Worm (Caenorhabditis elegans) whole organism, late embryonic: ENCODE data around the gene srx-116.
A peak's percentile ranks its signal among the peaks of the same experiment; 100 is the strongest.

Experiments
- C38D4.7 ChIP-seq: fragments of 200-800 bp; sonication (Bioruptor generic); optimal IDR thresholded peaks from 2 replicates; lab custom pipeline; 2018; ENCODE audit warnings: mild to moderate bottlenecking, missing genetic modification characterization, moderate library complexity, missing compliant biosample characterization
- K02D7.2 ChIP-seq: sonication (generic microtip); optimal IDR thresholded peaks from 2 replicates; lab custom pipeline; 2017; ENCODE audit warnings: mild to moderate bottlenecking, missing genetic modification characterization, missing compliant biosample characterization
- K09A11.1 ChIP-seq: sonication (generic microtip); optimal IDR thresholded peaks from 2 replicates; lab custom pipeline; 2017; ENCODE audit warnings: antibody characterized with exemption, mild to moderate bottlenecking, missing genetic modification characterization, missing compliant biosample characterization; ENCODE audit not compliant: insufficient read depth
- T23F11.4 ChIP-seq: fragments of 200-800 bp; sonication (Bioruptor generic); optimal IDR thresholded peaks from 2 replicates; lab custom pipeline; 2018; ENCODE audit warnings: mild to moderate bottlenecking, missing genetic modification characterization, missing compliant biosample characterization
- Y22D7AL.16 ChIP-seq: sonication (generic microtip); optimal IDR thresholded peaks from 2 replicates; lab custom pipeline; 2016; ENCODE audit warnings: missing genetic modification characterization, missing compliant biosample characterization
- ahr-1 ChIP-seq: sonication (generic microtip); optimal IDR thresholded peaks from 2 replicates; lab custom pipeline; 2016; ENCODE audit warnings: missing genetic modification characterization, missing compliant biosample characterization
- ceh-2 ChIP-seq: sonication (generic microtip); optimal IDR thresholded peaks from 2 replicates; lab custom pipeline; 2016; ENCODE audit warnings: missing genotype, missing genetic modification characterization, missing compliant biosample characterization
- ceh-30 ChIP-seq: fragments of 150-350 bp; optimal IDR thresholded peaks from 2 replicates; lab custom pipeline; 2014; ENCODE audit warnings: missing biosample characterization, missing genetic modification characterization
- ceh-31 ChIP-seq: sonication (generic microtip); optimal IDR thresholded peaks from 2 replicates; lab custom pipeline; 2016; ENCODE audit warnings: missing genetic modification characterization, missing compliant biosample characterization
- ceh-34 ChIP-seq: sonication (generic microtip); optimal IDR thresholded peaks from 2 replicates; lab custom pipeline; 2016; ENCODE audit warnings: mild to moderate bottlenecking, missing genetic modification characterization, missing compliant biosample characterization
- ceh-48 ChIP-seq: sonication (generic microtip); optimal IDR thresholded peaks from 2 replicates; lab custom pipeline; 2016; ENCODE audit warnings: missing genetic modification characterization, inconsistent platforms, missing compliant biosample characterization
- elt-2 ChIP-seq: sonication (generic microtip); optimal IDR thresholded peaks from 2 replicates; lab custom pipeline; 2016; ENCODE audit warnings: missing genetic modification reagents, missing genetic modification characterization, missing compliant biosample characterization
- elt-4 ChIP-seq: sonication (generic microtip); optimal IDR thresholded peaks from 2 replicates; lab custom pipeline; 2016; ENCODE audit warnings: missing genetic modification characterization, missing compliant biosample characterization
- ets-4 ChIP-seq: sonication (generic microtip); optimal IDR thresholded peaks from 2 replicates; lab custom pipeline; 2016; ENCODE audit warnings: missing genetic modification characterization, missing compliant biosample characterization
- gmeb-2 ChIP-seq: sonication (generic microtip); optimal IDR thresholded peaks from 2 replicates; lab custom pipeline; 2016; ENCODE audit warnings: missing genetic modification characterization, inconsistent platforms, missing compliant biosample characterization
- hlh-13 ChIP-seq: fragments of 200-800 bp; sonication (Bioruptor generic); optimal IDR thresholded peaks from 2 replicates; lab custom pipeline; 2018; ENCODE audit warnings: mild to moderate bottlenecking, missing genetic modification characterization, missing compliant biosample characterization
- hlh-15 ChIP-seq: sonication (generic microtip); optimal IDR thresholded peaks from 2 replicates; lab custom pipeline; 2016; ENCODE audit warnings: missing genetic modification characterization, missing compliant biosample characterization
- hlh-30 ChIP-seq: sonication (generic microtip); optimal IDR thresholded peaks from 2 replicates; lab custom pipeline; 2017; ENCODE audit warnings: antibody characterized with exemption, missing genetic modification characterization, missing compliant biosample characterization; ENCODE audit not compliant: insufficient read depth
- hlh-6 ChIP-seq: sonication (generic microtip); optimal IDR thresholded peaks from 2 replicates; lab custom pipeline; 2016; ENCODE audit warnings: missing genotype, missing genetic modification characterization, missing compliant biosample characterization
- lim-6 ChIP-seq: sonication (generic microtip); optimal IDR thresholded peaks from 2 replicates; lab custom pipeline; 2016; ENCODE audit warnings: missing genetic modification characterization, missing compliant biosample characterization
- madf-2 ChIP-seq: sonication (generic microtip); optimal IDR thresholded peaks from 2 replicates; lab custom pipeline; 2017; ENCODE audit warnings: missing genetic modification characterization, missing compliant biosample characterization
- mec-3 ChIP-seq: sonication (generic microtip); optimal IDR thresholded peaks from 2 replicates; lab custom pipeline; 2016; ENCODE audit warnings: borderline replicate concordance, missing genetic modification characterization, missing compliant biosample characterization
- nfya-1 ChIP-seq: sonication (generic microtip); optimal IDR thresholded peaks from 2 replicates; lab custom pipeline; 2017; ENCODE audit warnings: missing genetic modification characterization, mild to moderate bottlenecking, missing compliant biosample characterization, antibody characterized with exemption, moderate library complexity
- nhr-11 ChIP-seq: fragments of 150-350 bp; optimal IDR thresholded peaks from 2 replicates; lab custom pipeline; 2014; ENCODE audit warnings: missing biosample characterization, missing genetic modification characterization
- odd-2 ChIP-seq: sonication (generic microtip); optimal IDR thresholded peaks from 2 replicates; lab custom pipeline; 2017; ENCODE audit warnings: antibody characterized with exemption, mild to moderate bottlenecking, missing genetic modification characterization, missing compliant biosample characterization
- pat-9 ChIP-seq: fragments of 200-800 bp; sonication (Bioruptor generic); optimal IDR thresholded peaks from 2 replicates; lab custom pipeline; 2018; ENCODE audit warnings: mild to moderate bottlenecking, missing genetic modification characterization, moderate library complexity, missing compliant biosample characterization
- pqm-1 ChIP-seq: sonication (generic microtip); optimal IDR thresholded peaks from 2 replicates; lab custom pipeline; 2016; ENCODE audit warnings: missing genetic modification characterization, missing compliant biosample characterization
- pros-1 ChIP-seq: fragments of 150-350 bp; optimal IDR thresholded peaks from 2 replicates; lab custom pipeline; 2014; ENCODE audit warnings: missing biosample characterization, missing genetic modification reagents, missing genetic modification characterization
- sox-2 ChIP-seq: fragments of 200-800 bp; sonication (Bioruptor generic); IDR thresholded peaks from 2 replicates; pipeline ENCODE4 v1.3.6; 2022; ENCODE audit warnings: missing genetic modification reagents, missing genetic modification characterization, missing compliant biosample characterization
- sox-4 ChIP-seq: sonication (generic microtip); optimal IDR thresholded peaks from 2 replicates; lab custom pipeline; 2017; ENCODE audit warnings: mild to moderate bottlenecking, missing genetic modification characterization, inconsistent platforms, missing compliant biosample characterization
- syd-9 ChIP-seq: sonication (generic microtip); optimal IDR thresholded peaks from 2 replicates; lab custom pipeline; 2016; ENCODE audit warnings: mild to moderate bottlenecking, missing genetic modification characterization, moderate library complexity, missing compliant biosample characterization
- tbx-2 ChIP-seq: sonication (generic microtip); optimal IDR thresholded peaks from 2 replicates; lab custom pipeline; 2016; ENCODE audit warnings: missing genetic modification characterization, missing compliant biosample characterization
- ttx-3 ChIP-seq: sonication (generic microtip); optimal IDR thresholded peaks from 2 replicates; lab custom pipeline; 2016; ENCODE audit warnings: missing genetic modification reagents, missing genetic modification characterization, missing compliant biosample characterization
- unc-42 ChIP-seq: sonication (generic microtip); optimal IDR thresholded peaks from 2 replicates; lab custom pipeline; 2016; ENCODE audit warnings: missing genotype, missing genetic modification characterization, missing compliant biosample characterization
- unc-55 ChIP-seq: sonication (generic microtip); optimal IDR thresholded peaks from 2 replicates; lab custom pipeline; 2017; ENCODE audit warnings: missing biosample characterization, missing genetic modification reagents, missing genetic modification characterization
- unc-86 ChIP-seq: sonication (generic microtip); optimal IDR thresholded peaks from 2 replicates; lab custom pipeline; 2016; ENCODE audit warnings: missing genetic modification characterization, missing compliant biosample characterization
- zip-5 ChIP-seq: sonication (generic microtip); optimal IDR thresholded peaks from 2 replicates; lab custom pipeline; 2016; ENCODE audit warnings: missing genetic modification characterization, missing compliant biosample characterization
- ztf-16 ChIP-seq: sonication (generic microtip); optimal IDR thresholded peaks from 2 replicates; lab custom pipeline; 2017; ENCODE audit warnings: missing genetic modification characterization, missing compliant biosample characterization

The srx-116 gene

ce11 chrV:12637764-12638502, 32.8 kb upstream of the srx-116 start:
- TF ChIP-seq ceh-34 (tag; lab: Kevin White, UChicago) (no peak), elt-2 (tag; lab: Kevin White, UChicago) (peak; percentile 62)
- TF ChIP-seq, all 69 proteins: peak for 1

DNA sequence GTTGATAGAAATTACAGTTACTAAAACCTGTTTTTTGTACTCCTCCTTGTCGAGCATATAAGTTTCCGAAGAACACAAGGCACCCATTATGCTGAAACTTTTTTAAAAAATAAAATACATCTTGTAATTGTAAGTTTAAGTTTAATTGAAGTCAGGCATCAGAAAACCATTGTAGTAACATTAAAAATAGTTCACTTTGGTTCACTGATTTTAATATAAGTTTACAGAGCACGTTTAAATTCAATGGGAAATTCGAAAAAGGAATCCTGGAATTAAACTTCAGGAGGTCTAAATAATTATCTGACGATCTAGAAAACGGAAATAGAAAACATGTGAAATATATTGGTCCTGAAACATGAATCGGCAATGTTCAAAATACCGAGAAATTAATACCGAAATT, 30.3 kb upstream of the srx-116 start, which contains the start of gene gpa-8:
Gene gpa-8, minus strand, starts transcription at position 101 of the 400 bp plus-strand sequence.
- TF ChIP-seq K09A11.1 (tag; lab: Kevin White, UChicago) (no peak), ttx-3 (no peak), hlh-30 (tag; lab: Kevin White, UChicago) (no peak), K02D7.2 (tag; lab: Kevin White, UChicago) (no peak), elt-4 (tag; lab: Kevin White, UChicago) (no peak), ceh-48 (no peak), hlh-6 (no peak), ztf-16 (no peak), pqm-1 (tag; lab: Kevin White, UChicago) (no peak), mec-3 (tag; lab: Kevin White, UChicago) (no peak)

DNA sequence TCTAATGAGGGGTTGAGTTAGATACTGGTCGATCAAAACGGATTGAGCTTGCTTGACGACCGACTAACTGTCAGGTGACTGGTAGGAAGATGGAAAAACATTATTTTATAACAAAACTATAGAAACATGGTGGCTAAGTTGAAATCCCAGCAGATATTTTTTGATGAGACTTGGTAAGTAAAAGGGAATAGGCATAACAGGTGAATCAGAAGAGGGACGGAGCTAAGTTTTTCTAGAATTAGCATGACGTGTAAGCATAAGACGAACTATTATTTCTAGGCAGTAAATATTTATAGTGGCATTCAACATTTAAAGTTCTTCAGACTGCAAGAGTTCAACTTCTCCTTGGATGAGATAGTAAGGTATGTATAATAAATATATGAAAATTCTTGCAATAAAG, 26.2 kb upstream of the srx-116 start, which contains the start of gene F56H9.8:
Gene F56H9.8, plus strand, starts transcription at position 301 of the 400 bp plus-strand sequence.
- TF ChIP-seq ets-4 (no peak), ceh-48 (no peak), C38D4.7 (GFP tag; lab: Kevin White, UChicago) (no peak), Y22D7AL.16 (no peak), hlh-13 (GFP tag; lab: Kevin White, UChicago) (no peak), unc-86 (tag; lab: Kevin White, UChicago) (no peak)

ce11 chrV:12649213-12649612, 21.5 kb upstream of the srx-116 start, which contains the start of gene gpa-9:
TSS of gene gpa-9 (minus strand) at chrV:12649313.
- TF ChIP-seq T23F11.4 (GFP tag; lab: Kevin White, UChicago) (no peak), sox-4 (tag; lab: Kevin White, UChicago) (no peak), elt-4 (tag; lab: Kevin White, UChicago) (no peak), unc-55 (GFP tag; lab: Kevin White, UChicago) (no peak)
- TF ChIP-seq, all 69 proteins: peak for 0

ce11 chrV:12649636-12650035, 21.1 kb upstream of the srx-116 start, which contains the start of gene lin-25:
TSS of gene lin-25 (plus strand) at chrV:12649925.
- no peak for TF ChIP-seq mec-3 (tag; lab: Kevin White, UChicago)
- peak; percentile 43 for TF ChIP-seq tbx-2
- no peak for TF ChIP-seq ttx-3
- peak; percentile 6 for TF ChIP-seq nfya-1 (tag; lab: Kevin White, UChicago)
- no peak for TF ChIP-seq madf-2 (tag; lab: Kevin White, UChicago)
- TF ChIP-seq ets-4, result peak; percentile 41
- no peak for TF ChIP-seq syd-9 (tag; lab: Kevin White, UChicago)
- TF ChIP-seq unc-42 (tag; lab: Kevin White, UChicago), result peak; percentile 50
- no peak for TF ChIP-seq sox-2 (GFP tag; lab: Robert Waterston, UW)
- TF ChIP-seq ceh-2 (tag; lab: Kevin White, UChicago), result peak; percentile 57
- TF ChIP-seq ceh-30 (tag; lab: Kevin White, UChicago), result no peak
- TF ChIP-seq pat-9 (tag; lab: Kevin White, UChicago), result no peak
- peak; percentile 67 for TF ChIP-seq ceh-31 (tag; lab: Kevin White, UChicago)

ce11 chrV:12658142-12658541, 12.6 kb upstream of the srx-116 start, which contains the start of gene W05B10.6:
TSS of gene W05B10.6 (minus strand) at chrV:12658242.
- TF ChIP-seq mec-3 (tag; lab: Kevin White, UChicago), result no peak
- no peak for TF ChIP-seq nhr-11 (tag; lab: Kevin White, UChicago)
- no peak for TF ChIP-seq C38D4.7 (GFP tag; lab: Kevin White, UChicago)
- no peak for TF ChIP-seq lim-6 (tag; lab: Kevin White, UChicago)
- TF ChIP-seq odd-2 (tag; lab: Kevin White, UChicago), result no peak
- TF ChIP-seq sox-2 (GFP tag; lab: Robert Waterston, UW), result no peak
- no peak for TF ChIP-seq zip-5 (tag; lab: Kevin White, UChicago)
- no peak for TF ChIP-seq hlh-15 (tag; lab: Kevin White, UChicago)
- no peak for TF ChIP-seq ceh-48
- TF ChIP-seq T23F11.4 (GFP tag; lab: Kevin White, UChicago), result no peak
- no peak for TF ChIP-seq pros-1 (tag; lab: Kevin White, UChicago)
- no peak for TF ChIP-seq gmeb-2 (tag; lab: Kevin White, UChicago)
- TF ChIP-seq ahr-1, result no peak
